Fruit fly (Drosophila melanogaster) whole organism, embryonic: ENCODE data around the gene Tim17a2.
A peak's percentile ranks its signal among the peaks of the same experiment; 100 is the strongest.

ENCODE experiments used
- BEAF-32 ChIP-seq: fragments of 200-800 bp; sonication (Bioruptor generic); optimal IDR thresholded peaks from 3 replicates; lab custom pipeline; 2017; ENCODE audit warnings: missing biosample characterization, missing genetic modification characterization, mild to moderate bottlenecking, moderate library complexity, missing genetic modification reagents
- CG3847 ChIP-seq: fragments of 200-800 bp; sonication (Bioruptor generic); IDR thresholded peaks from 2 replicates; pipeline ENCODE4 v1.3.6; 2022; ENCODE audit warnings: missing biosample characterization, missing genetic modification characterization
- CG7745 ChIP-seq: fragments of 200-800 bp; sonication (Bioruptor generic); optimal IDR thresholded peaks from 2 replicates; lab custom pipeline; 2018; ENCODE audit warnings: missing biosample characterization, mild to moderate bottlenecking, missing genetic modification characterization, moderate library complexity
- CG7786 ChIP-seq: fragments of 200-800 bp; sonication (Bioruptor generic); optimal IDR thresholded peaks from 2 replicates; lab custom pipeline; 2016; ENCODE audit warnings: missing biosample characterization, missing genetic modification characterization
- Dfd ChIP-seq, 2 experiments: fragments of >200 bp; optimal IDR thresholded peaks; 2 replicates each; lab custom pipeline; 2017; ENCODE audit warnings: missing biosample characterization in 2 of 2, missing genetic modification characterization in 2 of 2
- Lhr ChIP-seq: fragments of 200-800 bp; sonication (Bioruptor generic); optimal IDR thresholded peaks from 3 replicates; lab custom pipeline; 2017; ENCODE audit warnings: mild to moderate bottlenecking, missing biosample characterization, missing genetic modification reagents, missing genetic modification characterization
- Pdp1 ChIP-seq, 2 experiments: fragments of 200-800 bp; sonication (Bioruptor generic); optimal IDR thresholded peaks; 3 replicates each; lab custom pipeline; 2016; ENCODE audit warnings: missing biosample characterization in 2 of 2, missing genetic modification characterization in 2 of 2, mild to moderate bottlenecking in 1 of 2, moderate library complexity in 1 of 2
- dmrt11E ChIP-seq: fragments of 200-800 bp; sonication (Bioruptor generic); optimal IDR thresholded peaks from 3 replicates; lab custom pipeline; 2018; ENCODE audit warnings: missing biosample characterization, mild to moderate bottlenecking, missing genetic modification characterization, moderate library complexity
- kni ChIP-seq: fragments of 200-800 bp; sonication (Bioruptor generic); optimal IDR thresholded peaks from 3 replicates; lab custom pipeline; 2017; ENCODE audit warnings: mild to moderate bottlenecking, missing biosample characterization, missing genetic modification reagents, missing genetic modification characterization
- psq ChIP-seq: fragments of 200-800 bp; sonication (Bioruptor generic); optimal IDR thresholded peaks from 2 replicates; lab custom pipeline; 2017; ENCODE audit warnings: missing biosample characterization, missing genetic modification characterization
- pum ChIP-seq: fragments of 200-800 bp; sonication (Bioruptor generic); optimal IDR thresholded peaks from 2 replicates; lab custom pipeline; 2016; ENCODE audit warnings: missing biosample characterization, missing genetic modification characterization
- slbo ChIP-seq: fragments of 200-800 bp; sonication (Bioruptor generic); IDR thresholded peaks from 2 replicates; pipeline ENCODE4 v1.3.6; 2022; ENCODE audit warnings: missing biosample characterization, missing genetic modification characterization

DNA sequence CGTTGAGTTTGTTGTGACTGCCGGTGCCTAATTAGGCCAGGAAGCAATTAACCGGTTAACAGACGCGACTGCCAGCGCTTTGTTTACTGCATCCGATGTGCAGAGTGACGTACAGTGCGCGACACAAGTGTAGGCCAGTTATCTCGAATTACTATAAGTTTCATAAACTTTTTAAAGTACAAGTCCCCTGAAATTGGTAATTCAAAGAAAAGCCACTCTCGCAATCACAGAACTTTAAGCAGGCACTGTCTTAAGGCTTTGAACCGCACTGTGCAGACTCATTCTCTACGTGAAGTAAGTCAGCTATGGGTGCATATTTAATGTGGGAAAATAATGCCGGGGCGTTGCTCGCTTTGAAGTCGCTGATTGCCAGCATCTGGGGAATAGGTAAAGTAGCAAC is 53.0 kb downstream of the Tim17a2 start:
- TF ChIP-seq Lhr (GFP tag; lab: Kevin White, UChicago): peak; percentile 3
- no peak for TF ChIP-seq BEAF-32 (GFP tag; lab: Kevin White, UChicago)
- no peak for TF ChIP-seq kni (GFP tag; lab: Kevin White, UChicago)
- no peak for TF ChIP-seq psq
- TF ChIP-seq CG3847 (GFP tag; lab: Robert Waterston, UW): no peak
- no peak for TF ChIP-seq CG7786 (GFP tag; lab: Kevin White, UChicago)
- TF ChIP-seq dmrt11E: peak; percentile 32
- TF ChIP-seq Dfd (GFP tag; optimal IDR thresholded peaks at IDR 0.05; lab: Kevin White, UChicago): no peak
- TF ChIP-seq CG7745 (tag; lab: Kevin White, UChicago): no peak
- peak; percentile 32 for TF ChIP-seq pum (GFP tag; lab: Kevin White, UChicago)
- TF ChIP-seq slbo (GFP tag; lab: Robert Waterston, UW): no peak
- TF ChIP-seq Pdp1 (GFP tag; optimal IDR thresholded peaks at IDR 0.05; lab: Kevin White, UChicago): peak; percentile 17 to 21
